Worm (Caenorhabditis elegans) whole organism, mixed stage, embryonic: ENCODE data around the gene srv-9.

Source experiments
- bed-3 ChIP-seq: fragments of 200-800 bp; sonication (Bioruptor generic); optimal IDR thresholded peaks from 3 replicates; lab custom pipeline; 2018; ENCODE audit warnings: mild to moderate bottlenecking, missing genetic modification characterization, moderate library complexity, missing compliant biosample characterization
- drap-1 ChIP-seq: fragments of 200-800 bp; sonication (Bioruptor generic); optimal IDR thresholded peaks from 3 replicates; lab custom pipeline; 2018; ENCODE audit warnings: mild to moderate bottlenecking, missing genetic modification characterization, missing compliant biosample characterization
- elt-1 ChIP-seq: sonication (generic microtip); optimal IDR thresholded peaks from 2 replicates; lab custom pipeline; 2017; ENCODE audit warnings: missing genetic modification characterization, mild to moderate bottlenecking, missing compliant biosample characterization, antibody characterized with exemption, moderate library complexity, borderline replicate concordance; ENCODE audit not compliant: insufficient read depth
- ztf-11 ChIP-seq: fragments of 150-350 bp; optimal IDR thresholded peaks from 2 replicates; lab custom pipeline; 2014; ENCODE audit warnings: missing biosample characterization, missing genetic modification characterization

DNA sequence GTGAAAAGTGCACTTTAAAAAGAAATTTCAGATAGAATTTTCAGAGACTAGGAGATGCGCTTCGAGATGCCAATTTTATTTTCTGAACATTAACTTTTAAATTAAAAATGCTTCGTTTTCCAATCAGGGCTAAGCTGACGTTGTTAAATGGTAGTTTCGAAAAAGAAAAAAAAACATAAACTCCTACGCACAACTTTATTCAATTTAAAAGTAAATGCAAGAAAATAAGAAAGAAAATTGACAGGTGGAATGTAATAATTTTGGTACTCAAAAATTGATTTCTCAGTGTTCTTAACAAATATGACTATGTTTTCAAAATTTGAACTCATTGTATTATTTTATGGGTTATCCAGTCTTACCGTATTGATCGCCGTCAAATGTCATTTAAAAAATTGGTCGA lies 30.4 kb upstream of the srv-9 start, which contains the start of gene lurp-2:
- TF ChIP-seq drap-1 (GFP tag; lab: Kevin White, UChicago) = no peak
- TF ChIP-seq ztf-11 (tag; lab: Kevin White, UChicago) = no peak
- TF ChIP-seq bed-3 (GFP tag; lab: Kevin White, UChicago) = no peak
- no peak for TF ChIP-seq elt-1
